In the genomic region with DNA sequence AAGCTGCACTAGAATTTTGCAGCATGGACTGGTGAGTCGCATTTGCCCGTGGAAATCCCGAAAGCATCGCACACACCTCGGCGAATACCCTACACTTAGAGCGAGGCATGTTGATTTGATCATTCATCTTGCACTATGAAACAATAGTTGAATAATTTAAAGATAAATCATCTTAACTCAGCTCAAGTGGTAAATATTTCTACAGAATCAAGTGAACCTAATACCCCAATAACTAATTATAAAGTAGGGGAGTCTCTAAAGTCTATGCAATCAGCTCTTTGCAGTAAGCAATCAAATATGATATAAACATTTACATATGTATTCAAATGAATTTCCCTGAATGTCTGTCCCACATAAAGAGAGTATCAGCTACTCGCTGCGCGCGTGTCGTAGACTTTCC, we compare ENCODE assay signal across 1 fruit fly cellular context.
TF ChIP-seq lines count a peak whose summit lies in the region.

No protein-coding gene starts in this region.

TF ChIP-seq in whole organism, embryonic, 481 proteins besides CTCF, POLR2A, EP300 and RAD21 (continued from another document):
- no peak for TF ChIP-seq HLHmδ (GFP tag; optimal IDR thresholded peaks at IDR 0.05; lab: Kevin White, UChicago)
- TF ChIP-seq CG15073 (GFP tag; optimal IDR thresholded peaks at IDR 0.05; lab: Kevin White, UChicago) = no peak
- no peak for TF ChIP-seq ara (GFP tag; IDR thresholded peaks at IDR 0.05; lab: Robert Waterston, UW)
- no peak for TF ChIP-seq maf-S (GFP tag; optimal IDR thresholded peaks at IDR 0.05; lab: Kevin White, UChicago)
